Worm (Caenorhabditis elegans): ENCODE data around the gene let-413.

let-413 gene

DNA sequence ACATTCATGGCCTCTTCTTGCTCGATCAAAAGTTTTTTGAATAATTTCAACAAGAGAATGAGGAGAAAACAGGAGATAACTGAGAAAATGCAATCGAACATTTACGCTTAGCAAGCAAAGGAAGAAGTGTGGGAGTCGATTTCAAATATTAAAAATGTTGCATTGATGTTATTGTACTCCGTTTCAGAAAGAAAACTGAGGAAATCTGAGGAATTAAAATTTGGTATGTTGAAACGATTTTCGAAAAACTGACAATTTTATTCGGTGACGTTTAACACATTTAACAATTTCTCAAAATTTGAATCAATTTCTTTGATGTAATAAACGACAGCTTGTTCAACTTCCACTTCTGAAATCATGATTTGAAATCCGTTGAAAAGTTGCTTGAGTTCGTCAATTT is 23.0 kb downstream of the let-413 start, which contains the start of gene F26D11.13:
Gene F26D11.13 (minus strand): TSS at position 101 of the 400 bp plus-strand sequence.
- TF ChIP-seq unc-62 (GFP tag; optimal IDR thresholded peaks at IDR 0.05), result no peak

- TF ChIP-seq unc-62 (GFP tag; optimal IDR thresholded peaks at IDR 0.05), result no peak
Observed at ce11 chrV:7952855-7953254, 24.7 kb downstream of the let-413 start, which contains the start of gene clec-216. Gene clec-216, minus strand, starts transcription at chrV:7952955.

DNA sequence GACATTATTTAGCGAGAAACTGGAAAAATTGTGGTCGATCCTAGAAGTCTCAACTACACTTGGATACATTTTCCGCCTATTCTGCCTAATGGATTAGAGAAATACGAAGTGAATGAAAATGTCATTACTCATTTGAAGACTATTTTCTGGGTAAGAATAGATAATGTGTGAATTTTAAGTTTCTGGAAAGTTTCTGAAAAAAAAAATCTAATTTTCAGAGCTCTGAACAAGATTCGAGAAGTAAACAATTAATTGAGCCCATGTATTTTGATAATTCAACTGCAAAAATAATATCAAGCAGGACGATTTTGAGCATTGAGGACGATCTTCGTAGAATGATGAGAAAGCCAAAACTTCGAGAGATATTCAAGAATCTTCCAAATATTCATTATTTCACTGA is 31.3 kb downstream of the let-413 start:
- TF ChIP-seq unc-62 (GFP tag; optimal IDR thresholded peaks at IDR 0.05), result no peak

ce11 chrV:7943568-7943967 is 34.0 kb downstream of the let-413 start, which contains the start of gene Y97E10B.1:
Gene Y97E10B.1, plus strand, starts transcription at chrV:7943868.
- TF ChIP-seq unc-62 (GFP tag; optimal IDR thresholded peaks at IDR 0.05), result no peak

ce11 chrV:7940299-7940698 is 37.3 kb downstream of the let-413 start, which contains the start of gene srt-53:
Gene srt-53, minus strand, starts transcription at chrV:7940399.
- no peak for TF ChIP-seq unc-62 (GFP tag; optimal IDR thresholded peaks at IDR 0.05)

DNA sequence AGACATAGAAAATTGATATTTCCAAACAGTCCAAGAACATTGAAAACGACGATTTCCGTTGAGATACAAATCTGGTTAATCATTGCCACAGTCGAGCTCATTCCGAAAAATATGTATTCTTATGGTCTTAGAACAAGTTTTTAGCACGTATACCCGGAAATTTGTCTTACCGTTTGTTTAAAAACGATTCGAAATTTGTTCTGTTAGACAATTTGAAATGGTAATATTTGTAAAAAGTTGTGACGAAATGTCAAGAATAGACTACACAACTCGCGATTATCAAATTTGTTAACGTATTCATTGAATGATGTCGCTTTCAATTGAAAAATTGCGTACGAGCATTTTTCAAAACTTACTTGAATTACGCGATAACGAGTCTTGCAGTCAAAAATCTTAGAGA is 40.4 kb downstream of the let-413 start, which contains the start of gene srsx-3:
Gene srsx-3 (minus strand): TSS at position 101 of the 400 bp plus-strand sequence.
- TF ChIP-seq unc-62 (GFP tag; optimal IDR thresholded peaks at IDR 0.05), result no peak

DNA sequence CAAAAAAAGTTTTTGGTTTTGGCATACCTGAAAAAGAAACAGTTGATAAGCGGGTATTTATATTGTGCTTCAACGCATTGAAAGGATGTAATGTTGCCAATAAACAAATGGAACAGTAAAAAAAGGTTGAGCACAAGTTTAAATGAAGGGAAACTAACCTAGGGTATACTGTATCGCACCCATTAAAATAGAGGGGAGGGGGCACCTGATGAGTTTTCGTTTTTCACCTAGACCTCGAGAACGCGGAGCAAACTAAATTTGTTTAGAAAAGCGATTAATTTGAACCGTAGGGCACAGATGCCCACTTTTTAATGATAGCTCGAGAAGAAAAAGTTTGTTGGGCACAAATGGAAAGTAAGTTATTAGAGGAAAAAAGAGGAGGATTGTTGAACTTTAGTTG is 44.6 kb downstream of the let-413 start, which contains the start of gene ncx-10:
Gene ncx-10 (minus strand): TSS at position 101 of the 400 bp plus-strand sequence.
- no peak for TF ChIP-seq unc-62 (GFP tag; optimal IDR thresholded peaks at IDR 0.05)

DNA sequence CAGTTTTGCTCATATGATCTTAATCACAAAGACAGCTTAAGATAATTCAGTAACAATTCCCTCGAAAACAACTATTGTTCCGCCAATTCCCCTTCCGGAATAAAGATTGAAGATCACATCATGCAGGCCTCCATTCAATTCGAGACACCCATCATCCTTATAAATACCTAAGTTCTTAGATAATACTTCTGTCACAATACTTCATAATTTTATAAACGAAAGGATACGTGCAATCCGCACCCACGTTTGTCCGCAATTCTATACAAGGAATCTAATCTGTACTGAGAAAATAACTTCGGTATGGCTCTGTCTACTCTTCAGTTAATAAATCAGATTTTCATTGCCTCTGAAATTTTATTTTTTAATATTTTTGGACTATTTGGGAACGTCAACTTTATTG is 48.9 kb downstream of the let-413 start, which contains the start of gene srsx-5:
Gene srsx-5 (plus strand): TSS at position 301 of the 400 bp plus-strand sequence.
- no peak for TF ChIP-seq unc-62 (GFP tag; optimal IDR thresholded peaks at IDR 0.05)

DNA sequence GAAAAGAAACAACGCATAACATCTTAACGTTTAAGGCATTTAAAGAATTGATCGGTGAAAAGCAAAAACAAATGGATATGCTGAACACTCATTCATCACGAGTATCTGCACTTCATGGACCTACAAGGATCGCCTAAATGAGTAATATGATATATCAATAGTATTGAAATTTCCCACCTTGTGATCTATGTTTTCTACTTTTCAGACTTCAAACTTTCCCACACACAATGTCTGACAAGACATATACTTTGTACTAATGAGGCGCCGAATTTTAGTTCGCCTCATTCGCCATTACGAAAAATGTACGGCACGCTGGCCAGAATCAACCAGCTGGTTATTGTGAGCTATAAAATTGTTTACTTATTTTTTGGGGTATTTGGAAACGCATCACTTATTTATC is 50.8 kb downstream of the let-413 start, which contains the start of gene srsx-6:
Gene srsx-6 (plus strand): TSS at position 301 of the 400 bp plus-strand sequence.
- TF ChIP-seq unc-62 (GFP tag; optimal IDR thresholded peaks at IDR 0.05), result no peak

- no peak for TF ChIP-seq unc-62 (GFP tag; optimal IDR thresholded peaks at IDR 0.05)
Observed at ce11 chrV:7925483-7925882, 52.1 kb downstream of the let-413 start, which contains the start of gene srsx-7. Gene srsx-7, plus strand, starts transcription at chrV:7925783.

All from whole organism, dauer.